Fruit fly (Drosophila melanogaster) whole organism, larva: ENCODE data around the gene Grip71.

Experiments used
- noc ChIP-seq: fragments of 200-800 bp; sonication (Bioruptor generic); optimal IDR thresholded peaks from 3 replicates; lab custom pipeline; 2019; ENCODE audit warnings: missing biosample characterization, mild to moderate bottlenecking, missing genetic modification characterization, moderate library complexity

Gene Grip71

DNA sequence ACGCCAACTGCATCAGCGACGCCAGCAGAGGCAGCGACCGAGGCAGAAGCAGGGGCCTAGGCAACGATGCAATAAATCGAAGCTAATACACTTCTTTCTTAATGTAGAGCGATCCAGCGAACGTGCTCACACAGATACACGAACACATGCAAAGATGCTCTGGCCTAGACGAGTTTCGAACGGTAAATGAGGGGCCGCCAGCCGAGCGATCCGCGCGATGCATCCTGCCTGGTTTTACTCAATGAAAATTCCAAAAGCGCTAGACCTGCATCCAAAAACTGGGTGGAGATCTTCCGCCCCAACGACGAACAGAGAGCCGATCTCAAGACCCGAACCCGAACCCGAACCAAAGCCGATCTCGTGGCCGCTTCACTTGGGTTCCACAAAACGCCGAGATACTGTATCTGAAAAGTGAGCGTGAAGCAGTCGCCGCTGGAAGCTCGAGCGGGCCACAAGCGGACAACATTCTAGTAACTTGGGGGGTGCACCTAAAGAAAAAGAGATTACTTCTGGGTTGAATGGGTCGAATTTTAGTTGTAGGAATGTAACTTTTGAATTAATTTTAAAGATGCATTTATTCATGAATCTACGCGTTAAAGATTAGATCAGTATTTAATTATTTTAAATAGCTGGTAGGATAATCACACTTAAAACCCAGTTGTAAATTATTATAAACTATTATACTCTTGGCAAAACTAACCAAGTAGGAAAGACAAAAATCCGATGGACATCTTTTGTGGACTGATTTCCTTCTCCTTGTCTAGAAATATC is 24.3 kb downstream of the Grip71 start:
- TF ChIP-seq noc (tag; lab: Kevin White, UChicago): no peak

DNA sequence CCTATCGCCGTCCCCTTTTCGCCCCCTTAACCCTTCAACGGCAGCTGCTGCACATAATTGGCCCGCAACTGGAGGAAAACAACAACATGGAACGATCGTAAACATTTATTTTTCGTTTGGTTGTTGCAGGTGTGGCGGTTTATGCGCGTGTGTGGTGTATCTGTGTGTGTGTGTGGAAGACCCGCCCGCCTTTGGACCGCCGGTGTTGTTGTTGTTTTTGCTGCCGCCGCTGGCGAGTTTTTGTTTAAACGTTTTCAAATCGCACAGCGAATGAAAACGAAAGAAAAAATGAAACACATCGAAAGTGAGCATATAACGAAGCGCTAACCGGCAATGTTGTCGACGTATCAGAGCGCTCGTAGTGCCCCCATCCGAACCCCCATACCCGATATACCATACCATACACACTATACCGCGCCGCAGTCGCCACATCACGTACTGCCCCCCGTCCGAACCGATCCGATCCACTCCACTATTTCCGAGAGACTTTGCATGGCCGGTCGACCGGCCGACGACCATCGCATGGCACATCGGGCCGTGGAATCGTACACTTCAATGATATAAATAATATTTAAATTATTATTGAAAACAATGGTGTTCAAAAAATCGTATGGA is 27.0 kb downstream of the Grip71 start:
- no peak for TF ChIP-seq noc (tag; lab: Kevin White, UChicago)

dm6 chr2L:18737239-18737638 is 28.6 kb downstream of the Grip71 start:
- no peak for TF ChIP-seq noc (tag; lab: Kevin White, UChicago)

dm6 chr2L:18740010-18740409 is 31.4 kb downstream of the Grip71 start, which contains the start of the genes CG42752 and CG15167:
TSS of gene CG42752 (minus strand) at chr2L:18740110.
TSS of gene CG15167 (plus strand) at chr2L:18740358.
- TF ChIP-seq noc (tag; lab: Kevin White, UChicago): no peak

DNA sequence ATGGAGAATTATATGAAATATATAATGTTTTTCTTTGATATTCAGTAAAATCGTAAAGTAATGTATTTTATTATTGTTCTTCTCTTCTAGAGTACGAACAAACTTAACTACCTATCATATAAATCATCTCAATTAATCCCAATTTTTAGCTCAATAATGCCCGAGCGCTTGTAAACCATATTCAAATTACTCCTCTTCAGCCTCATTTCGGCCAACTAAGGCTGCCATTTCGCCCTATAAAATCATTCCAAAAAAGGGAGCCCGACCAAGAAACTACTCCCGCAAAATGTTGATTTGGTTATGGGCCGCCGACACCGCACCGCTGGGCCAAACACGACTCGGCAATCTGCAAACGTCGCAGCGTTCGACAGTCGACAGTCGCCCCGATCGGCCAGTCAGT is 34.1 kb downstream of the Grip71 start:
- no peak for TF ChIP-seq noc (tag; lab: Kevin White, UChicago)

DNA sequence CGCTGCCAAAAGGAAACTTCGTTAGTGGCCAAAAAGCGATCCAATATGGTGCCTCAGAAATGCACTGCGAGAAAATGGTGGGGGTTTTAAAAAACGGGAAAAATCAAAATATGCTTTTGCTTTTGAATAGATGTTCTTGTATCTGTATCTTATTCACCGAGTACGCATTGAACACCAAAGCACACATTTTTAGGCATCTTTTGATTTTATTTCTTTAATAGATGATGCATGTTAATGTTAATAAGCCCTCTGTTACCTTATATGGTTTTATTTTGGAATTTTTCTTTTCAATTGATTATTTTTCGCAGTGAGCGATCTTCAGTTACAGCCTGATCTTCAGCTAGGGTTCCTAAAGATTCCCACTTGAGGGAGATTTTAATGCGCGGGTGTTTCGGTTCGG is 35.2 kb downstream of the Grip71 start:
- no peak for TF ChIP-seq noc (tag; lab: Kevin White, UChicago)

- TF ChIP-seq noc (tag; lab: Kevin White, UChicago): no peak
Observed at dm6 chr2L:18745454-18745853, 36.8 kb downstream of the Grip71 start.

DNA sequence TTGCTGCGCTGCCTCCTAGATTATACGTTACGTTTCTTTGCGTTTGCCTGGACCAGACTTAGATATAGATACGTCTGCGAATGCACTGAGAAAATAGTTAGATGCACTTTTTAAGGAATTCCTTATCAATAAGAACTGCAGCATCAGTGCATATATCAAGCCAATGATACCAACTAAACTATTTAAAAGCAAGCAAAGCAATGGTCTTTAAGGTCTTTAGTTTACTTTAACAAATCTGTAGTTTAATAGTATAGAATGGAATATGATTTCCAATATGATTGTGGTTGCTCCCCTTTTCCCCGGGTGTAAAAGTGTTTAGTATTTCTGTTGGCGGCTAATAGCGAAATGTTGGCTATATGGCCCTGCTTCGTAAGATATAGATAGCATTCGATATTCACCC is 38.0 kb downstream of the Grip71 start:
- TF ChIP-seq noc (tag; lab: Kevin White, UChicago): no peak

- TF ChIP-seq noc (tag; lab: Kevin White, UChicago): no peak
Observed at dm6 chr2L:18751337-18751736, 42.7 kb downstream of the Grip71 start.

DNA sequence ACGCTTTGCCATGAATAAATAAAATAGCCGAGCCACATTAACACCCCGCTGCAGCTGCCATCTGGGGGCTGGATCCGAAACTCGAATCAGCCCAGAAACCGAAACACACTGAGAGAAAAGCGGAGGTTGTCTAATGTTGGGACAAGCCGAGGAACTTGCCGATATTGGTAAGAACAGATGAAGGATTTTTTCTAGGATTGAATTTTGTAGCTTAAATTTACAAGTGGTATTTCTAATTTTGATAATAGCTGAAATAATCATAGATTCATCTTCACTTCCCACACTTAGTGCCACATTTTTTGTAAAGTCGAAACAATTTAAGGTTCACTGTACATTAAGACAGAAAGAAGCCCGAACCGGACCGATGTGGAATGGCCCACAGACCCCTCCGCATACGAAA is 43.4 kb downstream of the Grip71 start:
- no peak for TF ChIP-seq noc (tag; lab: Kevin White, UChicago)

dm6 chr2L:18752823-18753222 is 44.2 kb downstream of the Grip71 start:
- TF ChIP-seq noc (tag; lab: Kevin White, UChicago): no peak

DNA sequence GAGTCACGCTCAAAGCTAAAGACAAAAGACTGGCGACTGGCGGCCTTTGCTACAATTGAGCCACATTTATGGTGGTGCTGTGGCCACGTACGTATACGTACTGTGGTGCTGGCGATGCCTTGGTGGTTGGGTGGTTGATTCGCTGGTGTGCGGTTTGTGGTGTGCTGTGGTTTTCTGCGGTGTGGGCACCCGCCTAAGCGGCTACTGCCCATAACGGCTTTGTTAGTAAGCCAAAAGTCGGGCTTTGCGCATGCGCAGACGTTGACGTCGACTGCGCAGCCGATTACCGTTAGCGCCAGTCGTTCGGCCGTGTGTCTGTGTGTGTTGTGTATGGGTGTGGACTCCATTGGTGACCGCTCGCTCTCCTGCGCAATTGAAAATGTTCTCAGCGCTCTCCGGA is 44.6 kb downstream of the Grip71 start:
- TF ChIP-seq noc (tag; lab: Kevin White, UChicago): no peak
